Worm (Caenorhabditis elegans) whole organism, late embryonic: Measurements from ENCODE around the gene cyp-33C9.

Source experiments
- ama-1 ChIP-seq: fragments of 150-350 bp; optimal IDR thresholded peaks from 2 replicates; lab custom pipeline; 2014
- ceh-48 ChIP-seq: sonication (generic microtip); optimal IDR thresholded peaks from 2 replicates; lab custom pipeline; 2016; ENCODE audit warnings: missing genetic modification characterization, inconsistent platforms, missing compliant biosample characterization
- nfya-1 ChIP-seq: sonication (generic microtip); optimal IDR thresholded peaks from 2 replicates; lab custom pipeline; 2017; ENCODE audit warnings: missing genetic modification characterization, mild to moderate bottlenecking, missing compliant biosample characterization, antibody characterized with exemption, moderate library complexity
- sdc-2 ChIP-seq: sonication (generic microtip); optimal IDR thresholded peaks from 2 replicates; lab custom pipeline; 2016; ENCODE audit warnings: missing genotype, missing genetic modification characterization, missing compliant biosample characterization

ce11 chrV:3065928-3066327, 28.4 kb downstream of the cyp-33C9 start, which contains the start of gene srh-185:
- TF ChIP-seq sdc-2 (tag; lab: Kevin White, UChicago) (no peak), nfya-1 (tag; lab: Kevin White, UChicago) (no peak), ama-1 (lab: Kevin White, UChicago) (no peak), ceh-48 (tag; lab: Kevin White, UChicago) (no peak)
